Fruit fly (Drosophila melanogaster) whole organism, embryonic: ENCODE measurements around the gene CG7276.

Experiments
- CG13296 ChIP-seq: fragments of 200-800 bp; sonication (Bioruptor generic); optimal IDR thresholded peaks from 3 replicates; lab custom pipeline; 2018; ENCODE audit warnings: missing biosample characterization, mild to moderate bottlenecking, missing genetic modification characterization
- MBD-R2 ChIP-seq: fragments of 200-800 bp; sonication (Bioruptor generic); IDR thresholded peaks from 2 replicates; pipeline ENCODE4 v1.3.6; 2022; ENCODE audit warnings: missing biosample characterization, missing genetic modification characterization
- ac ChIP-seq: fragments of 200-800 bp; sonication (Bioruptor generic); optimal IDR thresholded peaks from 3 replicates; lab custom pipeline; 2017; ENCODE audit warnings: missing biosample characterization, mild to moderate bottlenecking, missing genetic modification characterization
- crol ChIP-seq: fragments of 200-800 bp; sonication (Bioruptor generic); IDR thresholded peaks from 2 replicates; pipeline ENCODE4 v1.3.6; 2022; ENCODE audit warnings: missing biosample characterization, missing genetic modification characterization
- pb ChIP-seq: fragments of 200-800 bp; sonication (Bioruptor generic); optimal IDR thresholded peaks from 3 replicates; lab custom pipeline; 2016; ENCODE audit warnings: missing biosample characterization, missing genetic modification characterization
- tgo ChIP-seq: fragments of 200-800 bp; sonication (Bioruptor generic); IDR thresholded peaks from 3 replicates; pipeline ENCODE4 v1.3.6; 2022; ENCODE audit warnings: missing biosample characterization, missing genetic modification characterization
- tio ChIP-seq: fragments of 200-800 bp; sonication (Bioruptor generic); optimal IDR thresholded peaks from 2 replicates; lab custom pipeline; 2017; ENCODE audit warnings: missing biosample characterization, missing genetic modification characterization, inconsistent platforms

DNA sequence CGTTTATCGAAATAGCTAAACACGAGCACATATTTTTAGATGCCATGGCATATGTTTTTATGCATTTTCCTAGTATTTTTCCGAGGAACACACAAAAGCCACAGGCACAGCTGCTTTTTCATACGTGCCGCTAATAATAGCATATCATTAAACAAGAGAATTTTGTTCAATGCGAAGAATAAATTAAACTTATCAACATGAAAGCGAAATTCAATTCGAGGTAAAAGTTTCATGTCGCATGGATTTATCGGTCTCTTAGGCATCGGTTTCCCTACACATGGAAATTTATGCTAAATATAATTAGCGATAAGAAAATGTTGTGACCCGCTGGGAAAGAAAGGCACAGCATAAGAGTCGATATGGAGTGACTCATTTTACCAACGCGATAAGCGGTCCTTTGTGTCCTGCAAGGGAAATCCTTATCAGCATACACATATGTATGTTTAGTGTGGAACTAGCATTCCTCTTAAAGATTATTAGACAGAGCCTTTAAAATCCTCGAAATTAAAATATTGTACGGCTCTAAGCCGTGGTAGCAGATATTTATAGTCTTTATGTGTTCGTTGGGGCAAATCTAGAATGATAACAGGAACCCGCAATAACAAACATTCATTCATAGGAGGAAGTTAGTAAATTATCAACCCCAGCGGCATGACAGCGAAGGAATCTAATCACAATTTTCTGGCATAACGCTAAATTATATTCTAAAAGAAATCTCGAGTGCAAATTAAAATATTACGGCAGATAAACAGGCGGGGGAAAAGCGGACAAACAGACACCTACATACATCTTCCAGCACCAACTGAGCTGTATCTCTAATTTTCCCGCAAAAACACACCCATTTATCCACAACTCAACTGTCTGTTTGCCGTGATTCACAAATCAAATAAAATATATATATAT, 33.7 kb downstream of the CG7276 start, which contains the start of gene CG43248:
- TF ChIP-seq crol (GFP tag; lab: Robert Waterston, UW) (no peak), MBD-R2 (GFP tag; lab: Robert Waterston, UW) (no peak), pb (GFP tag; lab: Kevin White, UChicago) (no peak), tio (GFP tag; lab: Kevin White, UChicago) (no peak), CG13296 (GFP tag; lab: Kevin White, UChicago) (no peak), ac (no peak), tgo (GFP tag; lab: Robert Waterston, UW) (no peak)
